Fruit fly (Drosophila melanogaster) Kc167 (cell line): ENCODE results near the gene Sap47.
"Not testable (repeated sequence)": the region's sequence is repeated elsewhere in the genome, so short reads cannot be mapped to it uniquely, and the experiment has no call there.

Source experiments
- Myc ChIP-seq: fragments of >200 bp; optimal IDR thresholded peaks from 2 replicates; lab custom pipeline; 2017; ENCODE audit warnings: missing external identifiers
- Sin3A ChIP-seq: fragments of >200 bp; optimal IDR thresholded peaks from 2 replicates; lab custom pipeline; 2018; ENCODE audit warnings: missing external identifiers
- h ChIP-seq: fragments of >200 bp; optimal IDR thresholded peaks from 3 replicates; lab custom pipeline; 2018; ENCODE audit warnings: missing external identifiers
- insv ChIP-seq: fragments of >200 bp; optimal IDR thresholded peaks from 3 replicates; lab custom pipeline; 2018; ENCODE audit warnings: missing external identifiers
- psq ChIP-seq: fragments of >200 bp; optimal IDR thresholded peaks from 2 replicates; lab custom pipeline; 2017; ENCODE audit warnings: missing external identifiers
- ttk ChIP-seq: sonication (Bioruptor generic); optimal IDR thresholded peaks from 2 replicates; lab custom pipeline; 2017; ENCODE audit warnings: missing external identifiers

The Sap47 gene

dm6 chr3R:15934952-15935351 lies at the start of gene Sap47:
TSS of gene Sap47 (plus strand) at chr3R:15935100.
- TF ChIP-seq Myc (lab: Kevin White, UChicago), result no peak
- no peak for TF ChIP-seq psq
- TF ChIP-seq insv (lab: Kevin White, UChicago), result no peak
- no peak for TF ChIP-seq Sin3A (lab: Kevin White, UChicago)
- no peak for TF ChIP-seq ttk (lab: Kevin White, UChicago)
- no peak for TF ChIP-seq h

dm6 chr3R:15891188-15891820 lies 43.6 kb upstream of the Sap47 start:
- TF ChIP-seq h (no peak), psq (no peak), insv (lab: Kevin White, UChicago) (no peak), ttk (lab: Kevin White, UChicago) (no peak), Sin3A (lab: Kevin White, UChicago) (no peak), Myc (lab: Kevin White, UChicago) (no peak)

dm6 chr3R:15895978-15896377 lies 38.9 kb upstream of the Sap47 start, which contains the start of gene CG14877:
TSS of gene CG14877 (minus strand) at chr3R:15896078.
- TF ChIP-seq insv (lab: Kevin White, UChicago) (no peak), Sin3A (lab: Kevin White, UChicago) (no peak)

- TF ChIP-seq ttk (lab: Kevin White, UChicago) (no peak), Myc (lab: Kevin White, UChicago) (no peak), h (no peak), Sin3A (lab: Kevin White, UChicago) (no peak), insv (lab: Kevin White, UChicago) (no peak), psq (no peak)
These were observed 36.6 kb upstream of the Sap47 start for dm6 chr3R:15898302-15898701.

dm6 chr3R:15899650-15900049 lies 35.2 kb upstream of the Sap47 start:
- TF ChIP-seq Sin3A (lab: Kevin White, UChicago), result no peak
- no peak for TF ChIP-seq Myc (lab: Kevin White, UChicago)
- no peak for TF ChIP-seq psq
- no peak for TF ChIP-seq ttk (lab: Kevin White, UChicago)
- no peak for TF ChIP-seq h
- no peak for TF ChIP-seq insv (lab: Kevin White, UChicago)

dm6 chr3R:15904543-15904942 lies 30.4 kb upstream of the Sap47 start, which contains the start of gene glob1:
TSS of gene glob1 (minus strand) at chr3R:15904643.
- TF ChIP-seq Sin3A, insv, ttk (lab: Kevin White, UChicago): not testable (repeated sequence)

- TF ChIP-seq ttk (lab: Kevin White, UChicago); insv (lab: Kevin White, UChicago); h: not testable (repeated sequence)
These were observed 26.8 kb upstream of the Sap47 start, which contains the start of gene EndoU for dm6 chr3R:15908098-15908497. TSS of gene EndoU (plus strand) at chr3R:15908398.

dm6 chr3R:15913231-15913630 lies 21.7 kb upstream of the Sap47 start:
- TF ChIP-seq Myc (lab: Kevin White, UChicago) (no peak), h (no peak), Sin3A (lab: Kevin White, UChicago) (no peak), psq (no peak), ttk (lab: Kevin White, UChicago) (no peak), insv (lab: Kevin White, UChicago) (no peak)

- no peak for TF ChIP-seq Sin3A (lab: Kevin White, UChicago)
- TF ChIP-seq insv (lab: Kevin White, UChicago), result no peak
- no peak for TF ChIP-seq ttk (lab: Kevin White, UChicago)
- TF ChIP-seq h, result no peak
- no peak for TF ChIP-seq psq
- no peak for TF ChIP-seq Myc (lab: Kevin White, UChicago)
These were observed 17.0 kb upstream of the Sap47 start, which contains the start of gene CG45105 for dm6 chr3R:15917907-15918306. TSS of gene CG45105 (minus strand) at chr3R:15918007.

- TF ChIP-seq insv (lab: Kevin White, UChicago), result no peak
- no peak for TF ChIP-seq ttk (lab: Kevin White, UChicago)
- TF ChIP-seq h, result no peak
- TF ChIP-seq Sin3A (lab: Kevin White, UChicago), result no peak
- TF ChIP-seq Myc (lab: Kevin White, UChicago), result no peak
- TF ChIP-seq psq, result no peak
These were observed 15.3 kb upstream of the Sap47 start for dm6 chr3R:15919367-15920228.

dm6 chr3R:15920229-15920533 lies 14.7 kb upstream of the Sap47 start:
- TF ChIP-seq ttk (lab: Kevin White, UChicago) (no peak), Sin3A (lab: Kevin White, UChicago) (no peak), h (no peak), insv (lab: Kevin White, UChicago) (no peak), Myc (lab: Kevin White, UChicago) (no peak), psq (no peak)

- no peak for TF ChIP-seq h
These were observed 14.1 kb upstream of the Sap47 start, which contains the start of gene Fbxl7 for dm6 chr3R:15920751-15921156. TSS of gene Fbxl7 (plus strand) at chr3R:15920898.
